Worm (Caenorhabditis elegans) whole organism, L1 larva: ENCODE measurements around the gene F22B5.6.

Experiments used
- aha-1 ChIP-seq: fragments of 150-350 bp; optimal IDR thresholded peaks from 2 replicates; lab custom pipeline; 2014; ENCODE audit warnings: missing biosample characterization, missing genetic modification characterization
- ces-1 ChIP-seq: fragments of 150-350 bp; optimal IDR thresholded peaks from 2 replicates; lab custom pipeline; 2014; ENCODE audit warnings: missing biosample characterization, missing genetic modification reagents, missing genetic modification characterization
- hlh-17 ChIP-seq: fragments of 200-800 bp; sonication (Bioruptor generic); optimal IDR thresholded peaks from 2 replicates; lab custom pipeline; 2018; ENCODE audit warnings: missing genetic modification characterization, mild to moderate bottlenecking, missing compliant biosample characterization, moderate library complexity, borderline replicate concordance
- lin-13 ChIP-seq: fragments of 150-350 bp; optimal IDR thresholded peaks from 2 replicates; lab custom pipeline; 2014; ENCODE audit warnings: missing biosample characterization, missing genetic modification reagents, missing genetic modification characterization
- lin-15B ChIP-seq: fragments of 150-350 bp; sonication (generic microtip); optimal IDR thresholded peaks from 3 replicates; lab custom pipeline; 2014; ENCODE audit warnings: missing biosample characterization, missing genetic modification characterization
- lir-3 ChIP-seq: sonication (generic microtip); optimal IDR thresholded peaks from 2 replicates; lab custom pipeline; 2016; ENCODE audit warnings: mild to moderate bottlenecking, missing genetic modification characterization, moderate library complexity, missing compliant biosample characterization; ENCODE audit not compliant: poor library complexity
- nhr-237 ChIP-seq: fragments of 150-350 bp; optimal IDR thresholded peaks from 2 replicates; lab custom pipeline; 2014; ENCODE audit warnings: missing biosample characterization, missing genetic modification characterization
- nhr-28 ChIP-seq: fragments of 150-350 bp; optimal IDR thresholded peaks from 2 replicates; lab custom pipeline; 2014; ENCODE audit warnings: missing biosample characterization, missing genetic modification characterization
- pqm-1 ChIP-seq: sonication (generic microtip); optimal IDR thresholded peaks from 3 replicates; lab custom pipeline; 2017; ENCODE audit warnings: missing biosample characterization, missing genetic modification characterization
- unc-62 ChIP-seq: fragments of 150-350 bp; optimal IDR thresholded peaks from 2 replicates; lab custom pipeline; 2014; ENCODE audit warnings: missing biosample characterization, missing genetic modification reagents, missing genetic modification characterization

- TF ChIP-seq lin-15B (tag; lab: Kevin White, UChicago), result no peak
- no peak for TF ChIP-seq lin-13 (GFP tag; lab: Kevin White, UChicago)
- no peak for TF ChIP-seq nhr-237 (tag; lab: Kevin White, UChicago)
- TF ChIP-seq nhr-28, result no peak
- TF ChIP-seq unc-62, result no peak
- no peak for TF ChIP-seq aha-1 (tag; lab: Kevin White, UChicago)
- no peak for TF ChIP-seq pqm-1 (tag; lab: Kevin White, UChicago)
- no peak for TF ChIP-seq lir-3 (tag; lab: Kevin White, UChicago)
- no peak for TF ChIP-seq hlh-17 (GFP tag; lab: Kevin White, UChicago)
- TF ChIP-seq ces-1 (GFP tag; lab: Kevin White, UChicago), result no peak
Observed at ce11 chrII:8494228-8494717, 38.3 kb upstream of the F22B5.6 start, which contains the start of gene M05D6.9.
